Worm (Caenorhabditis elegans) whole organism, L2 larva: Measurements from ENCODE around the gene nos-3.

Source experiments
- C34F6.9 ChIP-seq: fragments of 150-350 bp; optimal IDR thresholded peaks from 2 replicates; lab custom pipeline; 2014; ENCODE audit warnings: missing biosample characterization, missing genetic modification characterization
- F13H6.1 ChIP-seq: sonication (generic microtip); optimal IDR thresholded peaks from 2 replicates; lab custom pipeline; 2016; ENCODE audit warnings: missing genetic modification characterization, missing compliant biosample characterization
- R02D3.7 ChIP-seq: fragments of 150-350 bp; optimal IDR thresholded peaks from 2 replicates; lab custom pipeline; 2014; ENCODE audit warnings: missing biosample characterization, missing genetic modification characterization
- ZK546.5 ChIP-seq: sonication (generic microtip); optimal IDR thresholded peaks from 2 replicates; lab custom pipeline; 2017; ENCODE audit warnings: missing biosample characterization, missing genetic modification characterization
- alr-1 ChIP-seq: fragments of 150-350 bp; optimal IDR thresholded peaks from 2 replicates; lab custom pipeline; 2014; ENCODE audit warnings: missing biosample characterization, missing genetic modification characterization
- blmp-1 ChIP-seq: sonication (generic microtip); optimal IDR thresholded peaks from 2 replicates; lab custom pipeline; 2017; ENCODE audit warnings: missing genetic modification characterization, mild to moderate bottlenecking, missing compliant biosample characterization, antibody characterized with exemption, moderate library complexity; ENCODE audit not compliant: insufficient read depth
- ceh-16 ChIP-seq: fragments of 150-350 bp; optimal IDR thresholded peaks from 2 replicates; lab custom pipeline; 2014; ENCODE audit warnings: missing biosample characterization, missing genetic modification characterization
- crh-2 ChIP-seq: sonication (generic microtip); optimal IDR thresholded peaks from 2 replicates; lab custom pipeline; 2017; ENCODE audit warnings: missing biosample characterization, missing genetic modification characterization
- dmd-4 ChIP-seq: sonication (generic microtip); optimal IDR thresholded peaks from 2 replicates; lab custom pipeline; 2017; ENCODE audit warnings: missing biosample characterization, missing genetic modification characterization
- egl-27 ChIP-seq: sonication (generic microtip); optimal IDR thresholded peaks from 3 replicates; lab custom pipeline; 2017; ENCODE audit warnings: missing biosample characterization, missing genetic modification reagents, missing genetic modification characterization
- elt-3 ChIP-seq: sonication (generic microtip); optimal IDR thresholded peaks from 2 replicates; lab custom pipeline; 2017; ENCODE audit warnings: missing biosample characterization, missing genetic modification characterization
- fos-1 ChIP-seq: fragments of 150-350 bp; optimal IDR thresholded peaks from 2 replicates; lab custom pipeline; 2014; ENCODE audit warnings: missing biosample characterization, missing genetic modification characterization
- gmeb-1 ChIP-seq: fragments of 150-350 bp; optimal IDR thresholded peaks from 2 replicates; lab custom pipeline; 2014; ENCODE audit warnings: missing biosample characterization, missing genetic modification characterization
- lin-13 ChIP-seq: fragments of 150-350 bp; optimal IDR thresholded peaks from 2 replicates; lab custom pipeline; 2014; ENCODE audit warnings: missing biosample characterization, missing genetic modification reagents, missing genetic modification characterization
- lin-39 ChIP-seq: fragments of 150-350 bp; optimal IDR thresholded peaks from 2 replicates; lab custom pipeline; 2014; ENCODE audit warnings: missing biosample characterization, missing genetic modification reagents, missing genetic modification characterization
- lsy-2 ChIP-seq, 2 experiments: fragments of 150-350 bp in 1 of 2; sonication (generic microtip) in 1 of 2; optimal IDR thresholded peaks; 2 replicates each; lab custom pipeline; 2014 to 2017; ENCODE audit warnings: missing biosample characterization in 2 of 2, missing genetic modification characterization in 2 of 2
- mab-5 ChIP-seq: fragments of 150-350 bp; optimal IDR thresholded peaks from 2 replicates; lab custom pipeline; 2014; ENCODE audit warnings: missing biosample characterization, missing genetic modification characterization
- mbf-1 ChIP-seq: sonication (generic microtip); optimal IDR thresholded peaks from 2 replicates; lab custom pipeline; 2017; ENCODE audit warnings: missing biosample characterization, missing genetic modification characterization
- mdl-1 ChIP-seq, 2 experiments: fragments of 150-350 bp in 1 of 2; sonication (generic microtip) in 1 of 2; optimal IDR thresholded peaks; 2 replicates each; lab custom pipeline; 2017; ENCODE audit warnings: missing biosample characterization in 2 of 2, missing genetic modification characterization in 2 of 2
- nhr-11 ChIP-seq: fragments of 150-350 bp; optimal IDR thresholded peaks from 2 replicates; lab custom pipeline; 2014; ENCODE audit warnings: missing biosample characterization, missing genetic modification characterization
- nhr-12 ChIP-seq: fragments of 150-350 bp; optimal IDR thresholded peaks from 2 replicates; lab custom pipeline; 2014; ENCODE audit warnings: missing biosample characterization, missing genetic modification characterization
- nhr-129 ChIP-seq: fragments of 150-350 bp; optimal IDR thresholded peaks from 2 replicates; lab custom pipeline; 2014; ENCODE audit warnings: missing biosample characterization, missing genetic modification characterization
- nhr-21 ChIP-seq: fragments of 150-350 bp; optimal IDR thresholded peaks from 2 replicates; lab custom pipeline; 2014; ENCODE audit warnings: missing biosample characterization, missing genetic modification characterization
- nhr-23 ChIP-seq: fragments of 150-350 bp; optimal IDR thresholded peaks from 2 replicates; lab custom pipeline; 2014; ENCODE audit warnings: missing biosample characterization, missing genetic modification reagents, missing genetic modification characterization
- nhr-237 ChIP-seq: fragments of 150-350 bp; optimal IDR thresholded peaks from 2 replicates; lab custom pipeline; 2014; ENCODE audit warnings: missing biosample characterization, missing genetic modification characterization
- nhr-6 ChIP-seq: fragments of 150-350 bp; optimal IDR thresholded peaks from 2 replicates; lab custom pipeline; 2014; ENCODE audit warnings: missing biosample characterization, missing genetic modification characterization
- nhr-77 ChIP-seq: fragments of 150-350 bp; optimal IDR thresholded peaks from 2 replicates; lab custom pipeline; 2014; ENCODE audit warnings: missing biosample characterization, missing genetic modification characterization
- peb-1 ChIP-seq: fragments of 150-350 bp; optimal IDR thresholded peaks from 2 replicates; lab custom pipeline; 2014; ENCODE audit warnings: missing biosample characterization, missing genetic modification characterization
- sem-4 ChIP-seq: fragments of 150-350 bp; optimal IDR thresholded peaks from 2 replicates; lab custom pipeline; 2014; ENCODE audit warnings: missing biosample characterization, missing genetic modification reagents, missing genetic modification characterization
- sma-3 ChIP-seq: sonication (generic microtip); optimal IDR thresholded peaks from 2 replicates; lab custom pipeline; 2016; ENCODE audit warnings: missing genetic modification reagents, missing genetic modification characterization, missing compliant biosample characterization
- sma-9 ChIP-seq, 2 experiments: fragments of 150-350 bp in 1 of 2; sonication (generic microtip) in 1 of 2; optimal IDR thresholded peaks; 2 replicates each; lab custom pipeline; 2014 to 2016; ENCODE audit warnings: missing genetic modification characterization in 2 of 2, mild to moderate bottlenecking in 1 of 2, missing biosample characterization in 1 of 2, missing compliant biosample characterization in 1 of 2, missing genetic modification reagents in 1 of 2, moderate library complexity in 1 of 2
- unc-55 ChIP-seq: fragments of 150-350 bp; sonication (generic microtip); optimal IDR thresholded peaks from 3 replicates; lab custom pipeline; 2014; ENCODE audit warnings: missing biosample characterization, missing genetic modification reagents, missing genetic modification characterization
- unc-62 ChIP-seq: fragments of 150-350 bp; optimal IDR thresholded peaks from 2 replicates; lab custom pipeline; 2014; ENCODE audit warnings: missing biosample characterization, missing genetic modification reagents, missing genetic modification characterization
- zag-1 ChIP-seq: fragments of 150-350 bp; optimal IDR thresholded peaks from 2 replicates; lab custom pipeline; 2014; ENCODE audit warnings: missing biosample characterization, missing genetic modification characterization
- ztf-11 ChIP-seq: sonication (generic microtip); optimal IDR thresholded peaks from 2 replicates; lab custom pipeline; 2017; ENCODE audit warnings: missing biosample characterization, missing genetic modification characterization
- ztf-4 ChIP-seq: fragments of 150-350 bp; optimal IDR thresholded peaks from 2 replicates; lab custom pipeline; 2014; ENCODE audit warnings: missing biosample characterization, missing genetic modification characterization

nos-3 gene

DNA sequence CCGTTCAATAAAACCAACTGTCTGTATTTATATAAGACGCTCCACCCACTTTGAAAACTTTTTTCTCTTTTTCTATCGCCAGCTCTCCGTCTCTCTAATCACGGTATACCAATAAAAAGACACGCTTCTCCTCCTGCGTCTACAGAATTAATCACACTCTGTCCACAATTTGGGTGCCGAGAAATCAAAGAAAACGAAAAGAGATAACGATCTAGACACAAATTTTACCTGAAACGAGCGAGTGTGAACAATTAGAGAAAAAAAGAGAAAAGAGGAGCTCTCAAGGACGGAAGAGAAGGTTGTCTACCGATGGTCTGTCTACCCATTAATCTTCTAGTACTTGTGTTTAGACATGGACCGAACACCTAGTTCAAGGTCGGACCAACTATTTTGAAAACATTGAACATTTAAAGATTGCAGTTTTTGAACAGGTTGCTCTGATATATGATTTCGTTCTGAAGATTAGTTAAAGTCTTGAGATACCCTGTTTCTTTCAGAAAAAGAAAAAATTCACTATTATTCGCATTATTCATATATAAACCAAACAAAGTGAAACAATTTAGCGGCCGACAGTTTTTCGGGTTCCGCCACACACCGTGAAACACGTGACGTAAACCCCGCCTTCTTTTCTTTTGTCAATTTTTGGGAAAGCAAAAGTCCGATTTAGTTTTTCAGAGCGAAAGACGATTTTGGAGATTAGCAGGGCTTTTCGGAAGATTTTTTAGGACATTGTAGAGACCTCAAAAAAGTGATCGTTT lies 41.5 kb downstream of the nos-3 start, which contains the start of gene cyp-13A2 (continued):
- TF ChIP-seq nhr-23 (tag; lab: Kevin White, UChicago) (no peak), mbf-1 (tag; lab: Kevin White, UChicago) (no peak), gmeb-1 (tag; lab: Kevin White, UChicago) (peak; percentile 11), sma-9 (GFP tag; optimal IDR thresholded peaks at IDR 0.05; lab: Kevin White, UChicago) (peak; percentile 92), sma-9 (tag; optimal IDR thresholded peaks at IDR 0.05; lab: Kevin White, UChicago) (no peak), nhr-11 (tag; lab: Kevin White, UChicago) (no peak), peb-1 (tag; lab: Kevin White, UChicago) (no peak), nhr-237 (no peak), sma-3 (GFP tag; lab: Kevin White, UChicago) (peak; percentile 73), ztf-11 (tag; lab: Kevin White, UChicago) (no peak), ceh-16 (peak; percentile 88), R02D3.7 (tag; lab: Kevin White, UChicago) (no peak), dmd-4 (no peak), F13H6.1 (tag; lab: Kevin White, UChicago) (peak; percentile 80), ZK546.5 (tag; lab: Kevin White, UChicago) (no peak), sem-4 (tag; lab: Kevin White, UChicago) (peak; percentile 47), elt-3 (tag; lab: Kevin White, UChicago) (no peak), alr-1 (no peak), unc-55 (GFP tag; lab: Kevin White, UChicago) (peak; percentile 45), C34F6.9 (tag; lab: Kevin White, UChicago) (peak; percentile 25)

DNA sequence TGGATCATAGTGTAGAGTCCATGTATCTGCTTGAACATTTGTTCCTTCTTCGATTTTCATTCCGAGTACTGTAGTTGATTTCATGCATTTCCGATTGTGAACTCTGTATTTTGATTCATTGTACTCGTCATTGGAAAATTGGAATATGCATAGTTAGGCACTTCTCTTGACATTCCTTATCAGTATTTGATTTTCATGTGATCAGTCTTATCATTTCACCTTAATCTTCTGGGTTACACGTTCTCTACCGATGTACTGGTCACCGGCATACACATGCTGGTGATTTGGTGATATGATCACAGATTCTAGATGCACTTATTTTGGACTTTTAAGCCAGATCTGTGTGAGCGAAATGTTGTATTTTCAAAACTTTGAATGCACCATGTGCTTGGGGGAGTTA lies 45.1 kb downstream of the nos-3 start:
- TF ChIP-seq nhr-129 = peak; percentile 16
- TF ChIP-seq F13H6.1 (tag; lab: Kevin White, UChicago) = peak; percentile 73
- peak; percentile 97 for TF ChIP-seq fos-1
- peak; percentile 70 for TF ChIP-seq crh-2 (tag; lab: Kevin White, UChicago)
- no peak for TF ChIP-seq lin-13
- TF ChIP-seq mdl-1 (tag; optimal IDR thresholded peaks at IDR 0.05; lab: Kevin White, UChicago) = peak in 1 of 2 experiments; percentile 43
- TF ChIP-seq gmeb-1 (tag; lab: Kevin White, UChicago) = peak; percentile 48
- TF ChIP-seq ZK546.5 (tag; lab: Kevin White, UChicago) = no peak
- TF ChIP-seq sma-3 (GFP tag; lab: Kevin White, UChicago) = peak; percentile 44
- no peak for TF ChIP-seq nhr-6 (tag; lab: Kevin White, UChicago)
- TF ChIP-seq nhr-21 = peak; percentile 41
- peak in 1 of 2 experiments; percentile 21 for TF ChIP-seq lsy-2 (tag; optimal IDR thresholded peaks at IDR 0.05; lab: Kevin White, UChicago)
- TF ChIP-seq sma-9 (GFP tag; optimal IDR thresholded peaks at IDR 0.05; lab: Kevin White, UChicago) = peak; percentile 94
- TF ChIP-seq sma-9 (tag; optimal IDR thresholded peaks at IDR 0.05; lab: Kevin White, UChicago) = no peak

DNA sequence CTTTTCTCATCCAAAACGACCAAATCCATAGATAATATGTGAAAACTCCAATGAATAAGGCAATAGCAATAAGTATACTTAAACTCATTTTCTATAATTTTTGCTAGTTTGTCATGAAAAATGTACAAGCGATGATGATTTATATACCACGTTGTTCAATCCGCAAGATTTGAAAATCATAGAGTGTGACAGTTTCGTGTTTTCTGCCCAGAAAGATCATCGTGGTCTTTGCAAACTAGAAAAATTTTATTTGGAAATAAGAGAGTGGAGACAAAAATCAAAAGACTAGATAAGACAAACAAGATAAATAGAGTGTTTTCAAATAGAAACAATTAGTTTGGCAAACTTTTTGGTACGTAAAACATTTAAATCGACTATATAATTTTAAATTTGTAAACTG lies 47.1 kb downstream of the nos-3 start, which contains the start of gene cyp-13A3:
TSS of gene cyp-13A3 (minus strand) at position 101 of the 400 bp plus-strand sequence.
- TF ChIP-seq R02D3.7 (tag; lab: Kevin White, UChicago) = no peak
- no peak for TF ChIP-seq nhr-12
- no peak for TF ChIP-seq unc-62 (GFP tag; lab: Kevin White, UChicago)
- TF ChIP-seq ztf-4 (tag; lab: Kevin White, UChicago) = no peak
- TF ChIP-seq blmp-1 (tag; lab: Kevin White, UChicago) = no peak
- TF ChIP-seq egl-27 = no peak

DNA sequence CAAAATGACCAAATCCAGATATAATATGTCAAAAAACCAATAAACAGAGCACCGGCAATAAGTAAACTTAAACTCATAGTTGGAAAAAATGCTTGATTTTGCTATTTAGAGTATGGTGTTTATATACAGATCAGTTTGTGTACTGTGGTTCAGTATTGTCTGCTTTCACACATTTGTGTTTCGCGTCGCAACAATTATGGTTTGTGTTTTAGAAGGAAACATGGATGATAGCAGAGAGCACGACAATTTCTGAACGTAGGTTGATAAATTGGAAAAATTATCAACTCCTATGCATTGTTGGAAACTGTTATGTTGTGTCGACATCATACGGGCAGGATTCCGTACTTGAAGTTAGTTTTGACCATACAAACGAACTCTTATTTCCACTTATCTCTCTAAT lies 51.5 kb downstream of the nos-3 start, which contains the start of gene cyp-13A4:
TSS of gene cyp-13A4 (minus strand) at position 77 of the 400 bp plus-strand sequence.
- TF ChIP-seq mab-5 (tag; lab: Kevin White, UChicago) = no peak
- TF ChIP-seq zag-1 = no peak
- TF ChIP-seq nhr-77 (tag; lab: Kevin White, UChicago) = no peak
- TF ChIP-seq lin-39 = no peak
- TF ChIP-seq elt-3 (tag; lab: Kevin White, UChicago) = no peak
- TF ChIP-seq nhr-23 (tag; lab: Kevin White, UChicago) = no peak
- TF ChIP-seq nhr-21 = no peak
- TF ChIP-seq dmd-4 = no peak
- peak; percentile 10 for TF ChIP-seq fos-1
- TF ChIP-seq nhr-11 (tag; lab: Kevin White, UChicago) = no peak
- TF ChIP-seq ceh-16 = no peak
- TF ChIP-seq sma-9 (GFP tag; optimal IDR thresholded peaks at IDR 0.05; lab: Kevin White, UChicago) = peak; percentile 15
- TF ChIP-seq sma-9 (tag; optimal IDR thresholded peaks at IDR 0.05; lab: Kevin White, UChicago) = no peak
